Worm (Caenorhabditis elegans) whole organism, L4 larva: ENCODE measurements around the gene ZK1236.5.

ENCODE experiments used
- D1046.2 ChIP-seq: fragments of 200-800 bp; sonication (Bioruptor generic); IDR thresholded peaks from 2 replicates; pipeline ENCODE4 v1.3.6; 2022; ENCODE audit warnings: missing genetic modification characterization, missing compliant biosample characterization
- F49E8.2 ChIP-seq: sonication (generic microtip); optimal IDR thresholded peaks from 2 replicates; lab custom pipeline; 2016; ENCODE audit warnings: missing compliant biosample characterization, mild to moderate bottlenecking, missing genetic modification characterization, borderline replicate concordance
- T20F7.1 ChIP-seq: fragments of 200-800 bp; sonication (Bioruptor generic); optimal IDR thresholded peaks from 2 replicates; lab custom pipeline; 2018; ENCODE audit warnings: mild to moderate bottlenecking, missing genetic modification characterization, missing compliant biosample characterization
- T26A8.4 ChIP-seq: fragments of 200-800 bp; sonication (Bioruptor generic); IDR thresholded peaks from 2 replicates; pipeline ENCODE4 v1.3.6; 2022; ENCODE audit warnings: missing genetic modification characterization, missing compliant biosample characterization
- ZK546.5 ChIP-seq, 2 experiments: sonication (generic microtip); optimal IDR thresholded peaks; 2 replicates each; lab custom pipeline; 2017; ENCODE audit warnings: missing biosample characterization in 2 of 2, missing genetic modification characterization in 2 of 2
- aha-1 ChIP-seq: fragments of 150-350 bp; peaks from one replicate; lab custom pipeline; 2014; ENCODE audit warnings: missing biosample characterization, missing genetic modification characterization
- ama-1 ChIP-seq: fragments of 150-350 bp; optimal IDR thresholded peaks from 2 replicates; lab custom pipeline; 2014; ENCODE audit warnings: inconsistent platforms, mixed read lengths
- ceh-20 ChIP-seq: fragments of 200-800 bp; sonication (Bioruptor generic); IDR thresholded peaks from 2 replicates; pipeline ENCODE4 v1.3.6; 2022; ENCODE audit warnings: missing genetic modification reagents, missing genetic modification characterization, missing compliant biosample characterization
- ceh-28 ChIP-seq: fragments of 150-350 bp; optimal IDR thresholded peaks from 2 replicates; lab custom pipeline; 2014; ENCODE audit warnings: missing biosample characterization, missing genetic modification reagents, missing genetic modification characterization
- ceh-32 ChIP-seq: sonication (generic microtip); optimal IDR thresholded peaks from 2 replicates; lab custom pipeline; 2016; ENCODE audit warnings: mild to moderate bottlenecking, missing genetic modification characterization, missing compliant biosample characterization; ENCODE audit not compliant: poor library complexity
- ceh-44 ChIP-seq: fragments of 200-800 bp; sonication (Bioruptor generic); IDR thresholded peaks from 2 replicates; pipeline ENCODE4 v1.3.6; 2022; ENCODE audit warnings: missing genetic modification reagents, missing genetic modification characterization, missing compliant biosample characterization
- ceh-82 ChIP-seq: sonication (generic microtip); optimal IDR thresholded peaks from 2 replicates; lab custom pipeline; 2017; ENCODE audit warnings: missing biosample characterization, missing genetic modification characterization
- cey-2 ChIP-seq: sonication (generic microtip); optimal IDR thresholded peaks from 3 replicates; lab custom pipeline; 2017; ENCODE audit warnings: missing genetic modification characterization, mild to moderate bottlenecking, missing compliant biosample characterization, antibody characterized with exemption, borderline replicate concordance; ENCODE audit not compliant: insufficient read depth
- daf-12 ChIP-seq: fragments of 150-350 bp; optimal IDR thresholded peaks from 2 replicates; lab custom pipeline; 2014; ENCODE audit warnings: missing biosample characterization, missing genetic modification reagents, missing genetic modification characterization
- daf-16 ChIP-seq, 3 experiments: sonication (generic microtip); optimal IDR thresholded peaks; 2 replicates each; lab custom pipeline; 2016 to 2017; ENCODE audit warnings: missing genetic modification characterization in 3 of 3, missing genetic modification reagents in 3 of 3, mild to moderate bottlenecking in 2 of 3, missing compliant biosample characterization in 2 of 3, missing biosample characterization in 1 of 3, moderate library complexity in 1 of 3
- daf-19 ChIP-seq: fragments of 200-800 bp; sonication (Bioruptor generic); conservative IDR thresholded peaks from 2 replicates; pipeline ENCODE4 v1.3.6; 2022; ENCODE audit warnings: missing genetic modification characterization, missing compliant biosample characterization
- dmd-9 ChIP-seq: fragments of 200-800 bp; sonication (Bioruptor generic); IDR thresholded peaks from 2 replicates; pipeline ENCODE4 v1.3.6; 2022; ENCODE audit warnings: missing genetic modification reagents, missing genetic modification characterization, missing compliant biosample characterization
- dpl-1 ChIP-seq: fragments of 150-350 bp; optimal IDR thresholded peaks from 2 replicates; lab custom pipeline; 2014; ENCODE audit warnings: missing biosample characterization, missing genetic modification reagents, missing genetic modification characterization
- egl-27 ChIP-seq: sonication (generic microtip); optimal IDR thresholded peaks from 3 replicates; lab custom pipeline; 2017; ENCODE audit warnings: missing biosample characterization, missing genetic modification reagents, missing genetic modification characterization
- gei-8 ChIP-seq: fragments of 200-800 bp; sonication (Bioruptor generic); optimal IDR thresholded peaks from 2 replicates; lab custom pipeline; 2018; ENCODE audit warnings: mild to moderate bottlenecking, missing genetic modification characterization, missing compliant biosample characterization
- hlh-11 ChIP-seq: fragments of 200-800 bp; sonication (Bioruptor generic); optimal IDR thresholded peaks from 2 replicates; lab custom pipeline; 2018; ENCODE audit warnings: mild to moderate bottlenecking, missing genetic modification characterization, missing compliant biosample characterization
- hlh-30 ChIP-seq: sonication (generic microtip); optimal IDR thresholded peaks from 2 replicates; lab custom pipeline; 2017; ENCODE audit warnings: antibody characterized with exemption, mild to moderate bottlenecking, missing genetic modification characterization, missing compliant biosample characterization; ENCODE audit not compliant: insufficient read depth
- jun-1 ChIP-seq: fragments of 150-350 bp; optimal IDR thresholded peaks from 2 replicates; lab custom pipeline; 2014; ENCODE audit warnings: missing biosample characterization, missing genetic modification reagents, missing genetic modification characterization
- lim-7 ChIP-seq: fragments of 200-800 bp; sonication (Bioruptor generic); IDR thresholded peaks from 2 replicates; pipeline ENCODE4 v1.3.6; 2022; ENCODE audit warnings: missing genetic modification characterization, missing compliant biosample characterization
- lin-15B ChIP-seq: fragments of 150-350 bp; sonication (generic microtip); optimal IDR thresholded peaks from 3 replicates; lab custom pipeline; 2014; ENCODE audit warnings: missing biosample characterization, missing genetic modification characterization
- lir-3 ChIP-seq: sonication (generic microtip); optimal IDR thresholded peaks from 2 replicates; lab custom pipeline; 2016; ENCODE audit warnings: mild to moderate bottlenecking, missing genetic modification characterization, missing compliant biosample characterization
- madf-5 ChIP-seq, 2 experiments: fragments of 200-800 bp; sonication (Bioruptor generic); IDR thresholded peaks; 2 replicates each; pipeline ENCODE4 v1.3.6; 2022; ENCODE audit warnings: missing compliant biosample characterization in 2 of 2, missing genetic modification characterization in 2 of 2
- madf-9 ChIP-seq: fragments of 200-800 bp; sonication (Bioruptor generic); conservative IDR thresholded peaks from 2 replicates; pipeline ENCODE4 v1.3.6; 2022; ENCODE audit warnings: missing genetic modification reagents, missing genetic modification characterization, missing compliant biosample characterization
- mdl-1 ChIP-seq, 2 experiments: fragments of 150-350 bp in 1 of 2; sonication (generic microtip) in 1 of 2; optimal IDR thresholded peaks; 2 replicates each; lab custom pipeline; 2014 to 2017; ENCODE audit warnings: missing biosample characterization in 2 of 2, missing genetic modification characterization in 2 of 2
- mep-1 ChIP-seq: fragments of 150-350 bp; sonication (generic microtip); optimal IDR thresholded peaks from 3 replicates; lab custom pipeline; 2014; ENCODE audit warnings: missing biosample characterization, missing genetic modification characterization
- mxl-2 ChIP-seq: fragments of 200-800 bp; sonication (Bioruptor generic); conservative IDR thresholded peaks from 2 replicates; pipeline ENCODE4 v1.3.6; 2022; ENCODE audit warnings: missing genetic modification reagents, missing genetic modification characterization, missing compliant biosample characterization
- mxl-3 ChIP-seq: fragments of 200-800 bp; sonication (Bioruptor generic); optimal IDR thresholded peaks from 2 replicates; lab custom pipeline; 2018; ENCODE audit warnings: mild to moderate bottlenecking, missing genetic modification characterization, missing compliant biosample characterization
- nhr-102 ChIP-seq: sonication (generic microtip); optimal IDR thresholded peaks from 2 replicates; lab custom pipeline; 2016; ENCODE audit warnings: mild to moderate bottlenecking, missing genetic modification characterization, moderate library complexity, missing compliant biosample characterization
- nhr-111 ChIP-seq: fragments of 200-800 bp; sonication (Bioruptor generic); optimal IDR thresholded peaks from 2 replicates; lab custom pipeline; 2018; ENCODE audit warnings: mild to moderate bottlenecking, missing genetic modification characterization, missing compliant biosample characterization
- nhr-25 ChIP-seq: sonication (generic microtip); optimal IDR thresholded peaks from 2 replicates; lab custom pipeline; 2017; ENCODE audit warnings: missing genetic modification characterization, mild to moderate bottlenecking, missing compliant biosample characterization, antibody characterized with exemption, moderate library complexity, borderline replicate concordance; ENCODE audit not compliant: insufficient read depth
- nhr-42 ChIP-seq: fragments of 200-800 bp; sonication (Bioruptor generic); IDR thresholded peaks from 2 replicates; pipeline ENCODE4 v1.3.6; 2022; ENCODE audit warnings: missing genetic modification characterization, missing compliant biosample characterization
- nhr-48 ChIP-seq: sonication (generic microtip); optimal IDR thresholded peaks from 2 replicates; lab custom pipeline; 2016; ENCODE audit warnings: mild to moderate bottlenecking, missing genetic modification characterization, missing compliant biosample characterization
- nhr-6 ChIP-seq: fragments of 150-350 bp; optimal IDR thresholded peaks from 2 replicates; lab custom pipeline; 2014; ENCODE audit warnings: missing biosample characterization, missing genetic modification characterization
- nhr-76 ChIP-seq: fragments of 150-350 bp; optimal IDR thresholded peaks from 2 replicates; lab custom pipeline; 2014; ENCODE audit warnings: missing biosample characterization, missing genetic modification characterization
- php-3 ChIP-seq: fragments of 200-800 bp; sonication (Bioruptor generic); IDR thresholded peaks from 2 replicates; pipeline ENCODE4 v1.3.6; 2022; ENCODE audit warnings: missing genetic modification reagents, missing genetic modification characterization, missing compliant biosample characterization
- snpc-1.2 ChIP-seq: fragments of 200-800 bp; sonication (Bioruptor generic); IDR thresholded peaks from 2 replicates; pipeline ENCODE4 v1.3.6; 2022; ENCODE audit warnings: missing genetic modification reagents, missing genetic modification characterization, missing compliant biosample characterization
- spr-1 ChIP-seq: sonication (generic microtip); optimal IDR thresholded peaks from 2 replicates; lab custom pipeline; 2016; ENCODE audit warnings: mild to moderate bottlenecking, missing genetic modification characterization, missing compliant biosample characterization
- spr-3 ChIP-seq: fragments of 200-800 bp; sonication (Bioruptor generic); optimal IDR thresholded peaks from 2 replicates; lab custom pipeline; 2018; ENCODE audit warnings: mild to moderate bottlenecking, missing genetic modification characterization, missing compliant biosample characterization
- unc-39 ChIP-seq: sonication (generic microtip); optimal IDR thresholded peaks from 2 replicates; lab custom pipeline; 2017; ENCODE audit warnings: missing biosample characterization, missing genetic modification characterization
- unc-62 ChIP-seq, 3 experiments: fragments of 150-350 bp in 1 of 3; sonication (generic microtip); optimal IDR thresholded peaks in 2 of 3; peaks in 1 of 3; 1 replicate in 1 of 3; 2 replicates in 2 of 3; lab custom pipeline; 2014 to 2017; ENCODE audit warnings: missing biosample characterization in 3 of 3, missing genetic modification characterization in 3 of 3, missing genetic modification reagents in 3 of 3, missing genotype in 1 of 3
- vab-7 ChIP-seq: fragments of 200-800 bp; sonication (Bioruptor generic); IDR thresholded peaks from 2 replicates; pipeline ENCODE4 v1.3.6; 2022; ENCODE audit warnings: missing genetic modification reagents, missing genetic modification characterization, missing compliant biosample characterization
- zfp-2 ChIP-seq: sonication (generic microtip); optimal IDR thresholded peaks from 2 replicates; lab custom pipeline; 2016; ENCODE audit warnings: mild to moderate bottlenecking, missing genetic modification characterization, missing compliant biosample characterization
- zip-2 ChIP-seq: fragments of 150-350 bp; optimal IDR thresholded peaks from 2 replicates; lab custom pipeline; 2014; ENCODE audit warnings: missing biosample characterization, missing genetic modification characterization

Gene ZK1236.5

DNA sequence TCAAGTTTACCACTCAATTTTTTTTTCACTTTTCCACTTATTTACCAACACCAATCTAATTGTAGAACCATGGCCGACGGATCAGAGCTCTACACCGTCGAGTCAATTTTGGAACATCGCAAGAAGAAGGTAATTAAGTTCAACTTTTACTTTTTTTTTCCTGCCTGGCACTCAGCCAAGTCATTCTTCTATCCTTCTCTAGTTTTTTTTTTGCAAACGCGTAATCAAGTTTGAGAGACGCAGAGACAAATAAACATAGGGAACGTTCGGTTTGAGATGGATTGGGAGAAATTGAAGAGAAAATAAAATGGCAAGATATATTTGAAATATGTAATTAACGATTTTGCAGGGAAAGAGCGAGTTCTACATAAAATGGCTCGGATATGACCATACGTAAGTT is 5.7 kb downstream of the ZK1236.5 start, which contains the start of gene cec-1 (continued):
- TF ChIP-seq unc-39 (tag; lab: Kevin White, UChicago) (no peak), gei-8 (GFP tag; lab: Kevin White, UChicago) (no peak), spr-1 (tag; lab: Kevin White, UChicago) (no peak), ama-1 (lab: Kevin White, UChicago) (no peak), nhr-76 (tag; lab: Kevin White, UChicago) (no peak), aha-1 (tag; lab: Kevin White, UChicago) (no peak), snpc-1.2 (no peak), daf-19 (GFP tag; lab: Robert Waterston, UW) (no peak), hlh-30 (tag; lab: Kevin White, UChicago) (no peak), nhr-48 (tag; lab: Kevin White, UChicago) (no peak), hlh-11 (tag; lab: Kevin White, UChicago) (peak; percentile 8), F49E8.2 (tag; lab: Kevin White, UChicago) (no peak), mdl-1 (tag; optimal IDR thresholded peaks at IDR 0.05; lab: Kevin White, UChicago) (no peak), spr-3 (GFP tag; lab: Kevin White, UChicago) (no peak), nhr-25 (tag; lab: Kevin White, UChicago) (no peak), ceh-20 (no peak), cey-2 (no peak), zfp-2 (tag; lab: Kevin White, UChicago) (no peak), madf-5 (GFP tag; IDR thresholded peaks at IDR 0.05; lab: Robert Waterston, UW) (no peak), ceh-28 (tag; lab: Kevin White, UChicago) (no peak), D1046.2 (no peak), nhr-102 (tag; lab: Kevin White, UChicago) (no peak), T20F7.1 (GFP tag; lab: Kevin White, UChicago) (no peak), dpl-1 (no peak), mxl-3 (no peak)

DNA sequence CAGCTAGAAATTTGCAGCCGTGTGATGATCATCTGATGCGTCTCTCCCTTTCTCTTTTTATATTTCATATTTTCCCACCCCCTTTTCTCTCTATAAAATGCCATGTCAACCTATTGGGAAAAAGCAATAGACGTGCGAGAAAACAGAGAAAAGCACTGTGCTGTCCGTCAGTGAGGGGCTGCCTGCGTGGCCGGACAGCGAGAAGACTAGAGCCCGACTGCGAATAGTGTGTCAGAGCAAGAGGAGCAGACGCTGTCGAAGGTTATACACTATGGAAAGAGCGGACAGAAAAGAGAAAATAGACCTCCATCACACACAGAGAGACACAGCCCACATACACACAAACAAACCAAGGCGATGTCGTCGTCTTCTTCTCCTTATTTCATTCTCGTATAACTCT is 6.9 kb downstream of the ZK1236.5 start:
- no peak for TF ChIP-seq daf-12 (tag; lab: Kevin White, UChicago)
- TF ChIP-seq php-3 (GFP tag; lab: Robert Waterston, UW), result 0 out of 2 replicates have a peak, but pooled peaks have one; percentile 6
- TF ChIP-seq daf-16 (GFP tag; optimal IDR thresholded peaks at IDR 0.05; lab: Kevin White, UChicago), result peak in 1 of 2 experiments; percentile 66
- TF ChIP-seq daf-16 (tag; optimal IDR thresholded peaks at IDR 0.05; lab: Kevin White, UChicago), result peak; percentile 90
- peak; percentile 61 for TF ChIP-seq spr-1 (tag; lab: Kevin White, UChicago)
- TF ChIP-seq mxl-2 (GFP tag; lab: Robert Waterston, UW), result no peak
- no peak for TF ChIP-seq ceh-44 (GFP tag; lab: Robert Waterston, UW)
- peak; percentile 81 for TF ChIP-seq hlh-30 (tag; lab: Kevin White, UChicago)
- TF ChIP-seq lin-15B (tag; lab: Kevin White, UChicago), result no peak
- no peak for TF ChIP-seq zip-2 (tag; lab: Kevin White, UChicago)
- TF ChIP-seq nhr-111 (GFP tag; lab: Kevin White, UChicago), result no peak
- no peak for TF ChIP-seq ceh-32
- TF ChIP-seq spr-3 (GFP tag; lab: Kevin White, UChicago), result no peak
- TF ChIP-seq ceh-82 (tag; lab: Kevin White, UChicago), result no peak
- peak; percentile 49; the same call in 1 of the 2 replicates for TF ChIP-seq lim-7
- 0 out of 2 replicates have a peak, but pooled peaks have one; percentile 22 for TF ChIP-seq vab-7 (GFP tag; lab: Robert Waterston, UW)
- no peak for TF ChIP-seq madf-9
- TF ChIP-seq nhr-6 (tag; lab: Kevin White, UChicago), result peak; percentile 40
- 0 out of 2 replicates have a peak, but pooled peaks have one; percentile 12 for TF ChIP-seq nhr-42
- TF ChIP-seq egl-27, result no peak
- TF ChIP-seq T26A8.4, result peak; percentile 64
- no peak for TF ChIP-seq ZK546.5 (tag; optimal IDR thresholded peaks at IDR 0.05; lab: Kevin White, UChicago)
- no peak for TF ChIP-seq unc-39 (tag; lab: Kevin White, UChicago)
- TF ChIP-seq jun-1, result peak; percentile 72
- TF ChIP-seq mep-1 (tag; lab: Kevin White, UChicago), result peak; percentile 77
- TF ChIP-seq dmd-9 (GFP tag; lab: Robert Waterston, UW), result no peak
- TF ChIP-seq T20F7.1 (GFP tag; lab: Kevin White, UChicago), result peak; percentile 82
- peak; percentile 97 for TF ChIP-seq aha-1 (tag; lab: Kevin White, UChicago)
- TF ChIP-seq lir-3, result no peak
- peak in 1 of 2 experiments; percentile 97 for TF ChIP-seq unc-62 (GFP tag; optimal IDR thresholded peaks at IDR 0.05 in 1 of 2; lab: Kevin White, UChicago)
- no peak for TF ChIP-seq unc-62 (tag; optimal IDR thresholded peaks at IDR 0.05; lab: Kevin White, UChicago)
- peak; percentile 89 for TF ChIP-seq hlh-11 (tag; lab: Kevin White, UChicago)
